Fruit fly (Drosophila melanogaster) whole organism, prepupa: ENCODE results near the gene CG33493.

Source experiments
- CG10631 ChIP-seq: fragments of 200-800 bp; sonication (Bioruptor generic); optimal IDR thresholded peaks from 2 replicates; lab custom pipeline; 2016; ENCODE audit warnings: missing biosample characterization, missing genetic modification characterization
- CG10669 ChIP-seq: fragments of 200-800 bp; sonication (Bioruptor generic); optimal IDR thresholded peaks from 3 replicates; lab custom pipeline; 2018; ENCODE audit warnings: missing biosample characterization, mild to moderate bottlenecking, missing genetic modification characterization, moderate library complexity
- CG11294 ChIP-seq: fragments of 200-800 bp; sonication (Bioruptor generic); IDR thresholded peaks from 2 replicates; pipeline ENCODE4 v1.3.6; 2022; ENCODE audit warnings: missing biosample characterization, missing genetic modification characterization
- CG11902 ChIP-seq: fragments of 200-800 bp; sonication (Bioruptor generic); optimal IDR thresholded peaks from 3 replicates; lab custom pipeline; 2016; ENCODE audit warnings: missing biosample characterization, missing genetic modification characterization
- CG15336 ChIP-seq: fragments of 200-800 bp; sonication (Bioruptor generic); IDR thresholded peaks from 2 replicates; pipeline ENCODE4 v1.3.6; 2022; ENCODE audit warnings: missing biosample characterization, missing genetic modification characterization
- CG1621 ChIP-seq: fragments of 200-800 bp; sonication (Bioruptor generic); optimal IDR thresholded peaks from 3 replicates; lab custom pipeline; 2018; ENCODE audit warnings: missing biosample characterization, mild to moderate bottlenecking, missing genetic modification characterization
- CG16779 ChIP-seq: fragments of 200-800 bp; sonication (Bioruptor generic); optimal IDR thresholded peaks from 3 replicates; lab custom pipeline; 2017; ENCODE audit warnings: missing biosample characterization, mild to moderate bottlenecking, missing genetic modification characterization
- CG3032 ChIP-seq: fragments of 200-800 bp; optimal IDR thresholded peaks from 2 replicates; lab custom pipeline; 2019; ENCODE audit warnings: missing biosample characterization, mild to moderate bottlenecking, missing genetic modification characterization, moderate library complexity
- CG31627 ChIP-seq: fragments of 200-800 bp; sonication (Bioruptor generic); optimal IDR thresholded peaks from 3 replicates; lab custom pipeline; 2016; ENCODE audit warnings: missing biosample characterization, missing genetic modification characterization
- CG32006 ChIP-seq: fragments of 200-800 bp; sonication (Bioruptor generic); optimal IDR thresholded peaks from 3 replicates; lab custom pipeline; 2017; ENCODE audit warnings: missing biosample characterization, mild to moderate bottlenecking, missing genetic modification characterization
- CG3919 ChIP-seq: fragments of 200-800 bp; sonication (Bioruptor generic); optimal IDR thresholded peaks from 3 replicates; lab custom pipeline; 2016; ENCODE audit warnings: missing biosample characterization, missing genetic modification characterization
- CG6163 ChIP-seq: fragments of 200-800 bp; sonication (Bioruptor generic); IDR thresholded peaks from 3 replicates; pipeline ENCODE4 v1.3.6; 2022; ENCODE audit warnings: missing biosample characterization, missing genetic modification characterization
- CG6792 ChIP-seq: fragments of 200-800 bp; sonication (Bioruptor generic); optimal IDR thresholded peaks from 3 replicates; lab custom pipeline; 2016; ENCODE audit warnings: missing biosample characterization, missing genetic modification characterization
- CG6854 ChIP-seq: fragments of 200-800 bp; sonication (Bioruptor generic); optimal IDR thresholded peaks from 2 replicates; lab custom pipeline; 2017; ENCODE audit warnings: missing biosample characterization, mild to moderate bottlenecking, missing genetic modification characterization
- CG7368 ChIP-seq: fragments of 200-800 bp; sonication (Bioruptor generic); optimal IDR thresholded peaks from 3 replicates; lab custom pipeline; 2016; ENCODE audit warnings: missing biosample characterization, missing genetic modification characterization
- CG8319 ChIP-seq: fragments of 200-800 bp; sonication (Bioruptor generic); optimal IDR thresholded peaks from 3 replicates; lab custom pipeline; 2016; ENCODE audit warnings: missing biosample characterization, missing genetic modification characterization
- CG8632 ChIP-seq: fragments of 200-800 bp; sonication (Bioruptor generic); optimal IDR thresholded peaks from 3 replicates; lab custom pipeline; 2016; ENCODE audit warnings: missing biosample characterization, missing genetic modification characterization
- CG9139 ChIP-seq: fragments of 200-800 bp; sonication (Bioruptor generic); optimal IDR thresholded peaks from 3 replicates; lab custom pipeline; 2017; ENCODE audit warnings: missing biosample characterization, mild to moderate bottlenecking, missing genetic modification characterization
- Eip78C ChIP-seq: fragments of 200-800 bp; sonication (Bioruptor generic); peaks from one replicate; lab custom pipeline; 2016; ENCODE audit warnings: missing biosample characterization, missing genetic modification characterization
- Eip93F ChIP-seq: fragments of 200-800 bp; sonication (Bioruptor generic); optimal IDR thresholded peaks from 2 replicates; lab custom pipeline; 2016; ENCODE audit warnings: missing biosample characterization, mild to moderate bottlenecking, missing genetic modification characterization
- Ets21C ChIP-seq: fragments of 200-800 bp; sonication (Bioruptor generic); optimal IDR thresholded peaks from 3 replicates; lab custom pipeline; 2016; ENCODE audit warnings: missing biosample characterization, missing genetic modification characterization
- Gug ChIP-seq: fragments of 200-800 bp; sonication (Bioruptor generic); IDR thresholded peaks from 2 replicates; pipeline ENCODE4 v1.3.6; 2022; ENCODE audit warnings: missing biosample characterization, missing genetic modification characterization
- Hr38 ChIP-seq: sonication (Bioruptor generic); optimal IDR thresholded peaks from 2 replicates; lab custom pipeline; 2016; ENCODE audit warnings: missing biosample characterization, missing genetic modification characterization
- Hr4 ChIP-seq: fragments of 200-800 bp; sonication (Bioruptor generic); optimal IDR thresholded peaks from 3 replicates; lab custom pipeline; 2016; ENCODE audit warnings: missing biosample characterization, missing genetic modification characterization
- Lpt ChIP-seq: fragments of 200-800 bp; sonication (Bioruptor generic); optimal IDR thresholded peaks from 3 replicates; lab custom pipeline; 2016; ENCODE audit warnings: missing biosample characterization, missing genetic modification characterization
- Met ChIP-seq: fragments of 200-800 bp; sonication (Bioruptor generic); optimal IDR thresholded peaks from 3 replicates; lab custom pipeline; 2016; ENCODE audit warnings: missing biosample characterization, missing genetic modification characterization
- Sox14 ChIP-seq: fragments of 200-800 bp; sonication (Bioruptor generic); optimal IDR thresholded peaks from 3 replicates; lab custom pipeline; 2016; ENCODE audit warnings: missing biosample characterization, missing genetic modification characterization
- Sox15 ChIP-seq: fragments of 200-800 bp; sonication (Bioruptor generic); optimal IDR thresholded peaks from 3 replicates; lab custom pipeline; 2016; ENCODE audit warnings: missing biosample characterization, missing genetic modification characterization
- achi ChIP-seq: fragments of 200-800 bp; sonication (Bioruptor generic); optimal IDR thresholded peaks from 3 replicates; lab custom pipeline; 2016; ENCODE audit warnings: missing biosample characterization, missing genetic modification characterization
- acj6 ChIP-seq: fragments of 200-800 bp; sonication (Bioruptor generic); optimal IDR thresholded peaks from 3 replicates; lab custom pipeline; 2016; ENCODE audit warnings: missing biosample characterization, missing genetic modification characterization
- dac ChIP-seq: fragments of 200-800 bp; sonication (Bioruptor generic); optimal IDR thresholded peaks from 2 replicates; lab custom pipeline; 2017; ENCODE audit warnings: missing biosample characterization, mild to moderate bottlenecking, missing genetic modification characterization
- dsx ChIP-seq: fragments of 200-800 bp; optimal IDR thresholded peaks from 3 replicates; lab custom pipeline; 2019; ENCODE audit warnings: missing biosample characterization, mild to moderate bottlenecking, missing genetic modification characterization, moderate library complexity; ENCODE audit not compliant: poor library complexity, severe bottlenecking
- eg ChIP-seq: fragments of 200-800 bp; sonication (Bioruptor generic); IDR thresholded peaks from 3 replicates; pipeline ENCODE4 v1.3.6; 2022; ENCODE audit warnings: missing biosample characterization, missing genetic modification characterization
- esn ChIP-seq: fragments of 200-800 bp; sonication (Bioruptor generic); optimal IDR thresholded peaks from 2 replicates; lab custom pipeline; 2016; ENCODE audit warnings: missing biosample characterization, mild to moderate bottlenecking, missing genetic modification characterization, moderate library complexity
- fd59A ChIP-seq: fragments of 200-800 bp; sonication (Bioruptor generic); optimal IDR thresholded peaks from 2 replicates; lab custom pipeline; 2017; ENCODE audit warnings: missing biosample characterization, mild to moderate bottlenecking, missing genetic modification characterization, missing genetic modification reagents
- fd85E ChIP-seq: fragments of 200-800 bp; sonication (Bioruptor generic); optimal IDR thresholded peaks from 3 replicates; lab custom pipeline; 2016; ENCODE audit warnings: missing biosample characterization, missing genetic modification characterization
- fkh ChIP-seq: fragments of 200-800 bp; sonication (Bioruptor generic); optimal IDR thresholded peaks from 3 replicates; lab custom pipeline; 2017; ENCODE audit warnings: missing biosample characterization, mild to moderate bottlenecking, missing genetic modification characterization, moderate library complexity
- lz ChIP-seq: fragments of 200-800 bp; sonication (Bioruptor generic); optimal IDR thresholded peaks from 3 replicates; lab custom pipeline; 2016; ENCODE audit warnings: missing biosample characterization, missing genetic modification characterization
- pdm3 ChIP-seq: fragments of 200-800 bp; sonication (Bioruptor generic); optimal IDR thresholded peaks from 3 replicates; lab custom pipeline; 2016; ENCODE audit warnings: missing biosample characterization, missing genetic modification characterization
- salr ChIP-seq, 2 experiments: fragments of 200-800 bp; sonication (Bioruptor generic); optimal IDR thresholded peaks; 3 replicates each; lab custom pipeline; 2016 to 2018; ENCODE audit warnings: missing biosample characterization in 2 of 2, missing genetic modification characterization in 2 of 2, mild to moderate bottlenecking in 1 of 2
- spab ChIP-seq: fragments of 200-800 bp; sonication (Bioruptor generic); optimal IDR thresholded peaks from 2 replicates; lab custom pipeline; 2017; ENCODE audit warnings: missing biosample characterization, mild to moderate bottlenecking, missing genetic modification characterization, missing genetic modification reagents
- ss ChIP-seq, 2 experiments: fragments of 200-800 bp; sonication (Bioruptor generic); optimal IDR thresholded peaks; 2 replicates in 1 of 2; 3 replicates in 1 of 2; lab custom pipeline; 2017 to 2018; ENCODE audit warnings: mild to moderate bottlenecking in 2 of 2, missing biosample characterization in 2 of 2, missing genetic modification characterization in 2 of 2, moderate library complexity in 1 of 2
- svp ChIP-seq: fragments of 200-800 bp; sonication (Bioruptor generic); peaks from one replicate; lab custom pipeline; 2016; ENCODE audit warnings: missing biosample characterization, missing genetic modification characterization
- vri ChIP-seq: fragments of 200-800 bp; sonication (Bioruptor generic); optimal IDR thresholded peaks from 3 replicates; lab custom pipeline; 2016; ENCODE audit warnings: missing biosample characterization, mild to moderate bottlenecking, missing genetic modification characterization

CG33493 gene

DNA sequence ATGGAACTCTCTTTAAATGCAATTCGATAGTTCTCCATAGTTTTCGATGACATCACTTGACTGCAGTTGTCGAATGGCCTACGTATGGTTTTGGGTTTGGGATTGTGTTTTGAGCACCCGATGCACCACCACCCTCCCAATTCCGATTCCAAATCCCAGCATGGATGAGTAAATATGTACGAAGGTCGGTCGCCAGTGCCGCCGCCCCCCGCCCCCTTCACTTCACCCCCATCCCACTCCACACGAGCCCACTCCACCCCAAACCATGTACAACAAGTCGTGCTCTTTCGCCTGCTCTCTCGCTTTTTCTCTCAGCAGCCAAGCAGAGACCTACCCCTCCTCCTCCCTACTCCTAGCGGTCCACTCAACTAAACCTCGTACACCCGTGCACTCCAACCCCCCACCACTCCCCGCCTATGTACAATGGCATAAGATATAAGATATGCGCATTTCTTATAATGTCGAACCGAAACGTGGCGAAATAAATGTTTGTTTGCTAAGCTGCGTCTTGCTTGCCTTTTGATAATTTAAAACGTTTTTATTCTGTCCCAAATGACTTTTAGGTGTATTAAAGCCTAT, 12.2 kb downstream of the CG33493 start:
- TF ChIP-seq CG8319 (no peak), esn (no peak), Eip78C (GFP tag; lab: Kevin White, UChicago) (peak; percentile 29), CG6792 (GFP tag; lab: Kevin White, UChicago) (no peak), dac (GFP tag; lab: Kevin White, UChicago) (no peak), CG6163 (GFP tag; lab: Robert Waterston, UW) (0 out of 3 replicates have a peak, but pooled peaks have one; percentile 43), CG10631 (GFP tag; lab: Kevin White, UChicago) (no peak), CG7368 (no peak), pdm3 (GFP tag; lab: Kevin White, UChicago) (no peak), Lpt (GFP tag; lab: Kevin White, UChicago) (peak; percentile 22), achi (no peak), CG3032 (tag; lab: Kevin White, UChicago) (no peak), fkh (GFP tag; lab: Kevin White, UChicago) (peak; percentile 54), Gug (GFP tag; lab: Robert Waterston, UW) (no peak), Hr4 (no peak), eg (GFP tag; lab: Robert Waterston, UW) (peak; percentile 54; the same call in 2 of the 3 replicates), svp (GFP tag; lab: Kevin White, UChicago) (peak; percentile 44), fd85E (GFP tag; lab: Kevin White, UChicago) (no peak), CG32006 (GFP tag; lab: Kevin White, UChicago) (no peak), CG6854 (GFP tag; lab: Kevin White, UChicago) (no peak), vri (GFP tag; lab: Kevin White, UChicago) (peak; percentile 27), dsx (GFP tag; lab: Kevin White, UChicago) (peak; percentile 6), spab (no peak), CG31627 (no peak), Eip93F (GFP tag; lab: Kevin White, UChicago) (no peak), acj6 (no peak), Ets21C (GFP tag; lab: Kevin White, UChicago) (no peak), CG15336 (GFP tag; lab: Robert Waterston, UW) (0 out of 2 replicates have a peak, but pooled peaks have one; percentile 6), CG8632 (no peak), CG1621 (tag; lab: Kevin White, UChicago) (no peak), salr (GFP tag; optimal IDR thresholded peaks at IDR 0.05; lab: Kevin White, UChicago) (no peak), ss (GFP tag; optimal IDR thresholded peaks at IDR 0.05; lab: Kevin White, UChicago) (peak; percentile 8 to 39), Sox14 (no peak), CG11902 (GFP tag; lab: Kevin White, UChicago) (no peak), Sox15 (GFP tag; lab: Kevin White, UChicago) (no peak), CG16779 (tag; lab: Kevin White, UChicago) (peak; percentile 43), CG10669 (GFP tag; lab: Kevin White, UChicago) (no peak), CG3919 (no peak), CG11294 (GFP tag; lab: Robert Waterston, UW) (peak; percentile 39; the same call in 1 of the 2 replicates), Met (GFP tag; lab: Kevin White, UChicago) (no peak)

DNA sequence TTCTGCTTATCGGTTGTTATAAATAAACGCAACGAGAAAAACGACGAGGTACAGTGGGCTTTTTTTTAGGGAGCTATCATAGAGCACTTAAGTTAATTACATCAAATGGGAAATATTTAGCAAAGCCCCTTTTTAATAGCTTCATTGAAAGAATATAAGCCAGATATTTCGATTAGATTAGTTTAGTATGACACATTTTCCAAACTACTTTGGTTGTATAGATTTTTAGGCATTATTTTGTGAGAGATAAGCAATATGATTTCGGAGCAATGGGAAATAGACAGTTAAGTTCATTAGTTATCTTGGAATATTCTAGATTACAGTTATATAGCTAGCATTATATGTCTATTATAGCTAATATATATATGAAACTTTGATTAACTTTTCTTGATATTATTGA, 12.8 kb downstream of the CG33493 start:
- no peak for TF ChIP-seq CG10669 (GFP tag; lab: Kevin White, UChicago)
- TF ChIP-seq pdm3 (GFP tag; lab: Kevin White, UChicago) = no peak
- no peak for TF ChIP-seq dac (GFP tag; lab: Kevin White, UChicago)
- no peak for TF ChIP-seq ss (GFP tag; optimal IDR thresholded peaks at IDR 0.05; lab: Kevin White, UChicago)
- TF ChIP-seq fd59A (GFP tag; lab: Kevin White, UChicago) = no peak
- no peak for TF ChIP-seq CG9139 (GFP tag; lab: Kevin White, UChicago)
- no peak for TF ChIP-seq salr (GFP tag; optimal IDR thresholded peaks at IDR 0.05; lab: Kevin White, UChicago)
- no peak for TF ChIP-seq lz (GFP tag; lab: Kevin White, UChicago)
- TF ChIP-seq dsx (GFP tag; lab: Kevin White, UChicago) = no peak
- TF ChIP-seq Hr38 (GFP tag; lab: Kevin White, UChicago) = no peak
- no peak for TF ChIP-seq Hr4
- no peak for TF ChIP-seq CG1621 (tag; lab: Kevin White, UChicago)
- no peak for TF ChIP-seq spab
- TF ChIP-seq, all 60 proteins: peak for 0
